Worm (Caenorhabditis elegans) whole organism, dauer: ENCODE data around the gene fbxa-165.

Source experiments
- unc-62 ChIP-seq: sonication (generic microtip); optimal IDR thresholded peaks from 2 replicates; lab custom pipeline; 2017; ENCODE audit warnings: missing biosample characterization, missing genetic modification reagents, missing genetic modification characterization

fbxa-165 gene

DNA sequence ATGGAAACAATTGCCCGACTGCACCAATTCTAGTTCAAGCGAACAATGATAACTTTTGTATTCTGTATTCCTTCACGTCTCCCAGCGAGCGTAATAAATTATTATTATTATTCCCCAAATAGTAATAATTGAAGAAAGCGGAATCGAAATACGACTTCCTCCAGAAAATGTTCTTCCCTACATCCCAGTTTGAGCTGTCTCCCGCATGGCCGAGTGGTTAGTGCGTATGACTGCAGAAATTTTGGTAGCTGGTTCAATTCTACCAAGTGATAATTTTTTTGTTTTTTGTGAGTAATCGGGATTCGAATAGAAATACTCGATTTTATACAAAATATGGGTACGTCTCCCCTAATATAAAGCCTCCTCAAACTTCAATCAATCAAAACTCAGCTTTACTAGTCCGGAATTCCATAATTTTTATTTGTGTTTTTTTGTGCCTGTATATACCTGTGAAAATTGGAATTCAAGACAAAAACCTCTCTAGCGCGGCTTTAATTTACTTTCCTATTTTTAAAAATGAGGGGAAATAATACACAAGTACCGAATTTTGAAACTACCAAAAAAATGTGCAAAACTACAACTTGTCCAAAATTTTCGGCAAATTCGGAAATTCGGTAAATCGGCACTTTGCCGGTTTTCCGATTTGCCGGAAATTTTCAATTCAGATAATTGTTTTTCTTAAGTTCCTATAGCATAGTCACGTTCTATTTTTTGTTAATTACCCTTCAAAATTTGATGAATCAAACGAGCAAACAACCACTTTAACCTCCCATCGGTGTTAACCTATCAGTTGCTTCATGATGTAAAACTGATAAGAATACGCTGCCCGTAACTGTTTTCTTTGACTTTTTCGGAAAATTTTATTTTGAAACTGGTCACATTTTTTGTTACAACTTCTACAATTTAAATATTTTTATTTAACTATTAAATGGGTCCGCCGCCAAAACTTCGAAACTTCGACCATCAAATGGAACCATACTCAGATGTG lies 18.9 kb downstream of the fbxa-165 start, which contains the start of gene bath-46:
Gene bath-46, plus strand, starts transcription at position 806 of the 988 bp plus-strand sequence.
- no peak for TF ChIP-seq unc-62 (GFP tag; lab: Kevin White, UChicago)

DNA sequence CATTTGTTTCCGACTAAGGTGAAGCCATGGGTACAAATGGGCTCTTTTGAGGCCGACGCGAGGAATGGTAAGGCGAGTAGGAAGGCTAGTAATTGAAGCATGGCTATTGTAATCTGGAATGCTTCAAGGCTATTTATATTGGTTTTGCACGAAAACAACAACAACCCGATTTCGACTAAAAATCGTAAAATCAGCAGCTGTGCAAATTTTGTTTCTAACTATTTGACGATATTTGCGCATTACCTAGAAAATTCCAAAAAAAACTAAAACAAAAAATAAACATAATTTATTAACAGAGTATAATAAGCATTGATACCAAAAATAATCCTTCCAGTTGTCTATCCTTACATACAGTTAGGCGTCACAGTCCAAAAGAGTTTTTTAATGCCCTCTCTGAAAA lies 21.1 kb downstream of the fbxa-165 start, which contains the start of gene clec-20:
Gene clec-20, minus strand, starts transcription at position 101 of the 400 bp plus-strand sequence.
- TF ChIP-seq unc-62 (GFP tag; lab: Kevin White, UChicago), result no peak

DNA sequence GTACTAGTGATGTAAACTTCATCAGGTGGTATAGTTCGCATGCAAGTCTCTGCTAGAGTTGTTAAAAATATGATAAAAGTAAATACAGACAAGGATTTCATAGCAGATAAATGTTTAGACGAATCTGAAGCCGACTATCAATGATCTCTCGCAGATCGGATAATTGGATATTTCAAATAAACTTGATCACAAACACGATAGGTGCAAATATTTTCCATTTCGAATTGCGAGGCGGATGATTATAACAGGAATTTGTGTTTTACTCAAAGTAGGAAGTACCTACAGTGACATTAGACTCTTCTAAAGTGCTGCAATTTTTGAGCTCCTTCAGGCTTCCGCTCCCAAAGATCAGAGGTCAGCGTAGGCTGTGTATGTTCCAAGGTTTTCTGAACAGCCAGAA lies 26.4 kb downstream of the fbxa-165 start, which contains the start of gene T07H3.7:
Gene T07H3.7, minus strand, starts transcription at position 101 of the 400 bp plus-strand sequence.
- no peak for TF ChIP-seq unc-62 (GFP tag; lab: Kevin White, UChicago)

DNA sequence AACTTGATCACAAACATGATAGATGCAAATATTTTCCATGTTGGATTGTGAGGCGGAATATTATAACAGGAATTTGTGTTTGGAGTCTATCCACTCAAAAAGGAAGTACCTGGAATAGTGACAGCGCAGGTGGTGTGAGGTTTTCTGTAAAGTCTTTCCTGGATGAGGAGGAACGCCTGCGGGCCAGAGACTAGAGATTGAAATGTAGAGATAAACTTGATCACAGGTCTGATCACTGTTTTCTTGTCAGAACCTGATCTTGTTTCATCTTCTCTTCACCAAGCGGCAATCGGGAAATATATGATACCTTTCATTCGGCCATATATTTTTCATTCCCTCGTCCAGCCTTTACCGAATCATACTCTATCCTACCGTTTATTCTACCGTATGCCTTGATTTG lies 30.0 kb downstream of the fbxa-165 start, which contains the start of gene T07H3.8:
Gene T07H3.8, plus strand, starts transcription at position 301 of the 400 bp plus-strand sequence.
- TF ChIP-seq unc-62 (GFP tag; lab: Kevin White, UChicago), result no peak

DNA sequence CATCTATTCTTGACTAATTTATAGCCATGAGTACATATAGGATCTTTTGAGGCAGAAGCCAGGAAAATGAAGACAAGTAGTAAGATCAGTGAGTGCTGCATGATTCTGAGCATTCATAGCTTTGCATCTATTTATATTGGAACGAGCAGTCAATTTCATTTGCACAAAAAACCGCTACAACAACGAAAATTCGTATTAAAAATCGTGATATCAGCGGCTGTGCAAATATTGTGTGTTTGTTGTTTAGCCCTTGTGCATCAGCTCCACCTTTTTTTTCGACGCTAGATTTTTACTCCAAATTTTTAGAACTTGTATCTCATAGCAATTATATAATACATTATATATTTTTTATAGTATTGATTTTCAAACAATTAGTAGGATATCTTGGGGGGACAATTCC lies 32.1 kb downstream of the fbxa-165 start, which contains the start of gene clec-21:
Gene clec-21, minus strand, starts transcription at position 101 of the 400 bp plus-strand sequence.
- no peak for TF ChIP-seq unc-62 (GFP tag; lab: Kevin White, UChicago)

DNA sequence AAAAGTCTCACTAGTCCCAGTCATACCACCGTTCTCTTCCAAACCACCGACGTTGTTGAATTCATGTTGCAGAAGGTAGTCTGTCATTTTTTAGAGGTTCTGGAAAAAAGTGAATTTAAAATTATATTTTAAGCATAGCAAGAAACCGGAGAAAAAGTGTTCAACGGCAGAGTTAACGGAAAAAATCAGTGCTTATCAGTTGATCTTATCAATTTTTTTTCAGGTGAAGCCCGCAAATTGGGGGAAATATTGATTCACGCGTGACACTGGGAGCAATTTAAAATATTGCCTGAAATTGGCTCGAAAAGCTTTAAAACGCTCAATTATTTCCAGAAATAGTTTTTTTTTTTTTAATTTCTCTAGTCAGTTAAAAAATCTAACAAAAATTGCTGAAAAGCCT lies 36.4 kb downstream of the fbxa-165 start, which contains the start of gene math-38:
Gene math-38, minus strand, starts transcription at position 101 of the 400 bp plus-strand sequence.
- TF ChIP-seq unc-62 (GFP tag; lab: Kevin White, UChicago), result no peak

DNA sequence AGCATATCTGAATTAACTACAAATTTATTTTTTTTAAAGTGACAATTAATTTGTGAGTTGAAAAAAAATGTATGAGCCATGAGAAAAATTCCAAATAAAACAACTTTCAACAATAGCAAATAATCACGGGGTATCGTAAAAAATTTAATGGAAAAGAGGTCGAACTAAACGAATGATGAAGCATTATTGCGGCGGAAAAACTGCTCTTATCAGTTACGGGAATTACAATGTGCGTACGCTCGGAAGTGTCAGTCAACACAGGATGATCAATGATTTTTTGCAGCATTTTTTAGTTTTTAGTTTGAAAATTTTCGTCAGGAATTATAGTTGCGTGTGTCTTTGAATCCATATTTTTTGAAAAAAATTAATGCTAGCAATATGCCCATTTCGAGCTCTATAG lies 39.5 kb downstream of the fbxa-165 start:
- TF ChIP-seq unc-62 (GFP tag; lab: Kevin White, UChicago), result no peak

DNA sequence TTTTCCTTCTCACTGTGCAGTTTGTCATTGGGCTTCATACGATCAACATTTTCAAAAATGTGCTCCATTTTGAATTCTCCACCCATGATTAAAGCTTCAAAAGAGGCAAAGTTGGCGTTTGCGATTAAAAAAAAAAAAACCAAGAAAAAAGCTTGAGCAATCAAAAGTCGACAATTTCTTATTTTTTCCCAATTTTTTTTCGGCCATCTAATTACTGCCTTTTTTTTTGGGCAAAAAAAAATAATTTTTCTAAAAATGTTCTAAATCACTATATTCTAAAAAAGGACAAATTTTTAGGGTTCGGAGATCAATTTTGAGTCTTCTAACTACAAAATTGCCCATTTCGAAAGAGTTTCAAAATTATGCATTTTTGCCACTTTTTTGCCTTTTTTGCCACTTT lies 40.3 kb downstream of the fbxa-165 start, which contains the start of gene K05F6.10:
Gene K05F6.10, minus strand, starts transcription at position 101 of the 400 bp plus-strand sequence.
- TF ChIP-seq unc-62 (GFP tag; lab: Kevin White, UChicago), result no peak

DNA sequence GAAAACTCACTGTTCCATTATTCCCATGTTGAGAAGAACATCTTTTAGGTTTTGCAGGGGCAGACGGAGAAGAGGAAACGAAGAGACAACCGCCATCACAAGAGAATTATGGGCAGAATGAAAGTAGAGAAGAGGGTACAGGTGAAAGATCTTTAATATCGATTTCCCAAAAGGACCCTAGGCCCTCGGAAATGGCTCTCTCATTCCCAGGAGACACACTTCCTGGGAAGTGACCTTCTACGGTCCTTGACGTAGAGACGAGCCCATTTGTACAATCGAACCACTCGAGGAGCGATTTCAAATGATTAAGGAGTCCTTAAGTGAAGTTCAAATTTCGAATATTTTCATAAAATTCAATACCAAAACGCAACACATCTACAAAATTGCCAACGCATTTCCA lies 45.2 kb downstream of the fbxa-165 start, which contains the start of gene fbxb-46:
Gene fbxb-46, minus strand, starts transcription at position 101 of the 400 bp plus-strand sequence.
- no peak for TF ChIP-seq unc-62 (GFP tag; lab: Kevin White, UChicago)

DNA sequence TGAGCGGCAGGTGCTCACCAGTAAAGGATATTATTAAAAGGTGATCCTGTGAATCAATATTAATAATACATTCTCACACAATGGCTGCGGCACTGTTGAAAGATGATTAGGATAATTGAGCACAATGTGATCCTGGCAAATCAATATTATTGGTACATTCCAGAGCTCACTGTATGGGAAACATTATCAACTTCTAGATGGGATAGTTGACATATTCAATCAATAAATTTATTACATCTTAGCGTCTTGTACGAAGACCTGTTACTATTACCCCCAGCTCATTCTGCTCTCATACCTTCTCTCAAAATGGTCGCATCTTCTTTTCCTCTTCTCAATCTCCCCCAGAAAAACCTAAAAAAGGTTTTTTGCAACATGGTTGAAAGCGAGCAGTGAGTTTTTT lies 48.1 kb downstream of the fbxa-165 start, which contains the start of gene fbxb-49:
Gene fbxb-49, plus strand, starts transcription at position 301 of the 400 bp plus-strand sequence.
- TF ChIP-seq unc-62 (GFP tag; lab: Kevin White, UChicago), result no peak

DNA sequence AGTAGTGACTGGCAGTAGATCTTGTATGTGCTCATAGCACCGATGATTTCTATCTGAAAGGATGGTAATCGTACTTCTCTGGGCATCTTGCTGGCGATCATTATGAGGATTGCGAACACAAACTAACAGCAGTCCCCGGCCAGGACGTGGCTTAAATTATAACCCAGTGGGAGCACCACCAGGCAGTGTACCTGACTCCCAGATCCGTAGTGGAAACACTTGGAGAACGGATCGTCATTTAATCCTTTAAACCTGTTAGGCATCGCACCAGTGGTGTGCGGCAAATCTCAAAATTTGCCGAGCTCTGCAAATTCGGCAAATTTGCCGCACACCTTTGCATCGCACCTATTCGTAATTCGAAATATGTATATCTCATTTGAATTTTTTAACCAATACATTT lies 48.6 kb downstream of the fbxa-165 start, which contains the start of gene K05F6.8:
Gene K05F6.8, minus strand, starts transcription at position 101 of the 400 bp plus-strand sequence.
- no peak for TF ChIP-seq unc-62 (GFP tag; lab: Kevin White, UChicago)
